3 fruit fly cellular contexts compared by ENCODE assay signal in genomic region chr3R:24204022-24204421, dm6.
TF ChIP-seq lines count a peak whose summit lies in the region.

No protein-coding gene starts in this region.

- no peak for TF ChIP-seq CTCF in whole organism, embryonic (GFP tag; optimal IDR thresholded peaks at IDR 0.05; lab: Kevin White, UChicago)

TF ChIP-seq in whole organism, embryonic, 481 proteins besides CTCF, POLR2A, EP300 and RAD21:
- TF ChIP-seq cwo (GFP tag; optimal IDR thresholded peaks at IDR 0.05; lab: Kevin White, UChicago) (no peak), CG2712 (tag; optimal IDR thresholded peaks at IDR 0.05; lab: Kevin White, UChicago) (no peak), scrt (GFP tag; optimal IDR thresholded peaks at IDR 0.05; lab: Kevin White, UChicago) (no peak), CG11504 (tag; optimal IDR thresholded peaks at IDR 0.05; lab: Kevin White, UChicago) (no peak), nerfin-1 (tag; optimal IDR thresholded peaks at IDR 0.05; lab: Kevin White, UChicago) (no peak), crp (GFP tag; optimal IDR thresholded peaks at IDR 0.05; lab: Kevin White, UChicago) (no peak), p53 (GFP tag; optimal IDR thresholded peaks at IDR 0.05; lab: Kevin White, UChicago) (no peak), CG7987 (GFP tag; optimal IDR thresholded peaks at IDR 0.05; lab: Kevin White, UChicago) (no peak), CG4424 (GFP tag; optimal IDR thresholded peaks at IDR 0.05; lab: Kevin White, UChicago) (no peak), zfh1 (GFP tag; IDR thresholded peaks at IDR 0.05; lab: Robert Waterston, UW) (0 out of 3 replicates have a peak, but pooled peaks have one; percentile 7), Tbp (GFP tag; optimal IDR thresholded peaks at IDR 0.05; lab: Kevin White, UChicago) (no peak), pita (GFP tag; optimal IDR thresholded peaks at IDR 0.05; lab: Kevin White, UChicago) (no peak), CG2202 (tag; optimal IDR thresholded peaks at IDR 0.05; lab: Kevin White, UChicago) (no peak), wek (GFP tag; optimal IDR thresholded peaks at IDR 0.05; lab: Kevin White, UChicago) (no peak), HLH54F (GFP tag; optimal IDR thresholded peaks at IDR 0.05; lab: Kevin White, UChicago) (no peak), br (optimal IDR thresholded peaks at IDR 0.05; lab: Kevin White, UChicago) (no peak), ase (GFP tag; IDR thresholded peaks at IDR 0.05; lab: Robert Waterston, UW) (no peak), cg (GFP tag; optimal IDR thresholded peaks at IDR 0.05; lab: Kevin White, UChicago) (no peak), ATbp (GFP tag; optimal IDR thresholded peaks at IDR 0.05; lab: Kevin White, UChicago) (peak; percentile 7), Dip2 (GFP tag; IDR thresholded peaks at IDR 0.05; lab: Robert Waterston, UW) (no peak), Sox102F (GFP tag; optimal IDR thresholded peaks at IDR 0.05; lab: Kevin White, UChicago) (peak; percentile 9), prd (optimal IDR thresholded peaks at IDR 0.05; lab: Kevin White, UChicago) (no peak), prd (GFP tag; IDR thresholded peaks at IDR 0.05; lab: Robert Waterston, UW) (0 out of 3 replicates have a peak, but pooled peaks have one; percentile 16), en (GFP tag; optimal IDR thresholded peaks at IDR 0.05; lab: Kevin White, UChicago) (no peak), GATAe (GFP tag; conservative IDR thresholded peaks at IDR 0.05; lab: Robert Waterston, UW) (no peak), vnd (GFP tag; IDR thresholded peaks at IDR 0.05; lab: Robert Waterston, UW; ENCODE audit: partially characterized antibody) (no peak), lov (optimal IDR thresholded peaks at IDR 0.05; lab: Kevin White, UChicago) (no peak), lov (GFP tag; IDR thresholded peaks at IDR 0.05; lab: Robert Waterston, UW) (no peak), Stat92E (GFP tag; optimal IDR thresholded peaks at IDR 0.05; lab: Kevin White, UChicago) (no peak)

TF ChIP-seq in whole organism, prepupa, 60 proteins besides CTCF, POLR2A, EP300 and RAD21 (continues in another document):
- no peak for TF ChIP-seq Ets96B (tag; optimal IDR thresholded peaks at IDR 0.05; lab: Kevin White, UChicago)
- no peak for TF ChIP-seq CG1621 (tag; optimal IDR thresholded peaks at IDR 0.05; lab: Kevin White, UChicago)
- TF ChIP-seq svp (GFP tag; lab: Kevin White, UChicago) = no peak
- TF ChIP-seq CG6792 (GFP tag; optimal IDR thresholded peaks at IDR 0.05; lab: Kevin White, UChicago) = no peak
- TF ChIP-seq eg (GFP tag; IDR thresholded peaks at IDR 0.05; lab: Robert Waterston, UW) = peak; percentile 22; the same call in 1 of the 3 replicates
- no peak for TF ChIP-seq CG9139 (GFP tag; optimal IDR thresholded peaks at IDR 0.05; lab: Kevin White, UChicago)
- TF ChIP-seq Gug (GFP tag; IDR thresholded peaks at IDR 0.05; lab: Robert Waterston, UW) = no peak
- TF ChIP-seq CG8319 (GFP tag; optimal IDR thresholded peaks at IDR 0.05; lab: Kevin White, UChicago) = no peak
- no peak for TF ChIP-seq Hr38 (GFP tag; optimal IDR thresholded peaks at IDR 0.05; lab: Kevin White, UChicago)
- no peak for TF ChIP-seq Met (GFP tag; optimal IDR thresholded peaks at IDR 0.05; lab: Kevin White, UChicago)
- TF ChIP-seq Hr4 (GFP tag; optimal IDR thresholded peaks at IDR 0.05; lab: Kevin White, UChicago) = peak; percentile 82
- TF ChIP-seq CG3919 (GFP tag; optimal IDR thresholded peaks at IDR 0.05; lab: Kevin White, UChicago) = peak; percentile 41
- TF ChIP-seq CG11762 (GFP tag; optimal IDR thresholded peaks at IDR 0.05; lab: Kevin White, UChicago; ENCODE audit: insufficient read depth) = no peak
- TF ChIP-seq Hr39 (GFP tag; optimal IDR thresholded peaks at IDR 0.05; lab: Kevin White, UChicago) = peak; percentile 19
- TF ChIP-seq CG11294 (GFP tag; IDR thresholded peaks at IDR 0.05; lab: Robert Waterston, UW) = 0 out of 2 replicates have a peak, but pooled peaks have one; percentile 30
- no peak for TF ChIP-seq Sox15 (GFP tag; optimal IDR thresholded peaks at IDR 0.05; lab: Kevin White, UChicago)
- TF ChIP-seq CG6163 (GFP tag; IDR thresholded peaks at IDR 0.05; lab: Robert Waterston, UW) = no peak
- TF ChIP-seq Ets21C (GFP tag; optimal IDR thresholded peaks at IDR 0.05; lab: Kevin White, UChicago) = no peak
- TF ChIP-seq CG16779 (tag; optimal IDR thresholded peaks at IDR 0.05; lab: Kevin White, UChicago) = no peak
- peak; percentile 16 for TF ChIP-seq Eip75B (GFP tag; optimal IDR thresholded peaks at IDR 0.05; lab: Kevin White, UChicago)
- TF ChIP-seq CG4318 (GFP tag; optimal IDR thresholded peaks at IDR 0.05; lab: Kevin White, UChicago) = peak; percentile 84
- peak; percentile 10 for TF ChIP-seq net (GFP tag; optimal IDR thresholded peaks at IDR 0.05; lab: Kevin White, UChicago)
- no peak for TF ChIP-seq CG10669 (GFP tag; optimal IDR thresholded peaks at IDR 0.05; lab: Kevin White, UChicago)
- no peak for TF ChIP-seq esn (GFP tag; optimal IDR thresholded peaks at IDR 0.05; lab: Kevin White, UChicago)
- TF ChIP-seq fd59A (GFP tag; optimal IDR thresholded peaks at IDR 0.05; lab: Kevin White, UChicago) = no peak
- peak; percentile 28 for TF ChIP-seq Lpt (GFP tag; optimal IDR thresholded peaks at IDR 0.05; lab: Kevin White, UChicago)
- peak; percentile 87 for TF ChIP-seq CG32006 (GFP tag; optimal IDR thresholded peaks at IDR 0.05; lab: Kevin White, UChicago)
- TF ChIP-seq Blimp-1 (GFP tag; optimal IDR thresholded peaks at IDR 0.05; lab: Kevin White, UChicago) = no peak
- TF ChIP-seq CG6854 (GFP tag; optimal IDR thresholded peaks at IDR 0.05; lab: Kevin White, UChicago) = no peak
- TF ChIP-seq CG6276 (GFP tag; optimal IDR thresholded peaks at IDR 0.05; lab: Kevin White, UChicago) = peak; percentile 49
- TF ChIP-seq lz (GFP tag; optimal IDR thresholded peaks at IDR 0.05; lab: Kevin White, UChicago) = peak; percentile 5
- no peak for TF ChIP-seq dsx (GFP tag; optimal IDR thresholded peaks at IDR 0.05; lab: Kevin White, UChicago; ENCODE audit: poor library complexity, severe bottlenecking)
- peak; percentile 34 for TF ChIP-seq achi (GFP tag; optimal IDR thresholded peaks at IDR 0.05; lab: Kevin White, UChicago)
- no peak for TF ChIP-seq topi (GFP tag; optimal IDR thresholded peaks at IDR 0.05; lab: Kevin White, UChicago)

TF ChIP-seq in whole organism, pupa, 21 proteins besides CTCF, POLR2A, EP300 and RAD21:
- TF ChIP-seq rn (GFP tag; IDR thresholded peaks at IDR 0.05; lab: Robert Waterston, UW) = no peak
- peak; percentile 75 for TF ChIP-seq fd96Ca (GFP tag; IDR thresholded peaks at IDR 0.05; lab: Robert Waterston, UW)
- TF ChIP-seq CG10348 (GFP tag; IDR thresholded peaks at IDR 0.05; lab: Robert Waterston, UW) = no peak
- TF ChIP-seq CG17806 (tag; optimal IDR thresholded peaks at IDR 0.05; lab: Kevin White, UChicago) = peak; percentile 12
- peak; percentile 49; the same call in 1 of the 2 replicates for TF ChIP-seq Ets98B (GFP tag; IDR thresholded peaks at IDR 0.05; lab: Robert Waterston, UW)
- TF ChIP-seq CG32121 (GFP tag; IDR thresholded peaks at IDR 0.05; lab: Robert Waterston, UW) = 0 out of 2 replicates have a peak, but pooled peaks have one; percentile 15
- TF ChIP-seq CG4496 (GFP tag; IDR thresholded peaks at IDR 0.05; lab: Robert Waterston, UW) = no peak; the same call in 2 of the 3 replicates
- no peak for TF ChIP-seq CG8159 (tag; optimal IDR thresholded peaks at IDR 0.05; lab: Kevin White, UChicago)
- TF ChIP-seq CG14655 (GFP tag; optimal IDR thresholded peaks at IDR 0.05; lab: Kevin White, UChicago) = peak; percentile 71
- peak; percentile 41 for TF ChIP-seq CG9948 (tag; optimal IDR thresholded peaks at IDR 0.05; lab: Kevin White, UChicago)
- peak; percentile 73 for TF ChIP-seq CG8301 (tag; optimal IDR thresholded peaks at IDR 0.05; lab: Kevin White, UChicago)

Comparison
In these comparisons a context has a peak if more than half of its experiments do, and no peak if none do; other contexts are left out.
1. Of the 7 proteins assayed by ChIP-seq in both whole organism, embryonic and whole organism, prepupa: peak only in whole organism, embryonic: Sox102F; only in whole organism, prepupa: Hr39 and Lpt; in both: none; in neither: 4.